Worm (Caenorhabditis elegans) whole organism, L2 larva: Measurements from ENCODE around the gene rsf-1.

Experiments used
- R02D3.7 ChIP-seq: fragments of 150-350 bp; optimal IDR thresholded peaks from 2 replicates; lab custom pipeline; 2014; ENCODE audit warnings: missing biosample characterization, missing genetic modification characterization
- ama-1 ChIP-seq: fragments of 150-350 bp; optimal IDR thresholded peaks from 2 replicates; lab custom pipeline; 2018; ENCODE audit warnings: inconsistent platforms
- blmp-1 ChIP-seq: sonication (generic microtip); optimal IDR thresholded peaks from 2 replicates; lab custom pipeline; 2017; ENCODE audit warnings: missing genetic modification characterization, mild to moderate bottlenecking, missing compliant biosample characterization, antibody characterized with exemption, moderate library complexity; ENCODE audit not compliant: insufficient read depth
- dmd-4 ChIP-seq: sonication (generic microtip); optimal IDR thresholded peaks from 2 replicates; lab custom pipeline; 2017; ENCODE audit warnings: missing biosample characterization, missing genetic modification characterization
- lin-11 ChIP-seq: fragments of 150-350 bp; sonication (generic microtip); optimal IDR thresholded peaks from 2 replicates; lab custom pipeline; 2014; ENCODE audit warnings: missing biosample characterization, missing genetic modification characterization, inconsistent platforms, mixed read lengths
- mdl-1 ChIP-seq, 2 experiments: fragments of 150-350 bp in 1 of 2; sonication (generic microtip) in 1 of 2; optimal IDR thresholded peaks; 2 replicates each; lab custom pipeline; 2017; ENCODE audit warnings: missing biosample characterization in 2 of 2, missing genetic modification characterization in 2 of 2
- nhr-11 ChIP-seq: fragments of 150-350 bp; optimal IDR thresholded peaks from 2 replicates; lab custom pipeline; 2014; ENCODE audit warnings: missing biosample characterization, missing genetic modification characterization
- nhr-77 ChIP-seq: fragments of 150-350 bp; optimal IDR thresholded peaks from 2 replicates; lab custom pipeline; 2014; ENCODE audit warnings: missing biosample characterization, missing genetic modification characterization
- snpc-4 ChIP-seq: fragments of 150-350 bp; optimal IDR thresholded peaks from 2 replicates; lab custom pipeline; 2014; ENCODE audit warnings: missing biosample characterization, missing genetic modification characterization
- ztf-4 ChIP-seq: fragments of 150-350 bp; optimal IDR thresholded peaks from 2 replicates; lab custom pipeline; 2014; ENCODE audit warnings: missing biosample characterization, missing genetic modification characterization

DNA sequence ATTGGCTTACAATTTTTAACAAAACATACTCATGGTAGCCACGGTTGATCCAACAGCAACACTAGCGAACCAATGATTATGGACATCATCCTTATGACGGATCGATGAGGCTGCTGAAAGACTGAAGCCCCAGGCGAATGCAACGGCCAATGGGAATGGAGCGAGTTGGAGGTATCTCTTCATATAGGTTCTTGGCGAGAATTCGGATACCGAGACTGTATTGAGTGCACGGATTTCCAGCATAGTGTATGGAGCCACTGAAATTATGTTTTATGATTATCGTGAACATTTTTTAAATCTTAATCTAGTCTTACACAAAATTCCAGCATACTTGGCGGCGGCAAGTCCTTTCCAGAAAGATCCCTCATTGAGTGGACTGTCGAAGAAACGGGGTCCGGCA is 38.4 kb downstream of the rsf-1 start:
- TF ChIP-seq nhr-11 (tag; lab: Kevin White, UChicago) (no peak), ama-1 (lab: Kevin White, UChicago) (no peak), R02D3.7 (tag; lab: Kevin White, UChicago) (no peak), ztf-4 (tag; lab: Kevin White, UChicago) (no peak), mdl-1 (tag; optimal IDR thresholded peaks at IDR 0.05; lab: Kevin White, UChicago) (no peak), blmp-1 (no peak), nhr-77 (tag; lab: Kevin White, UChicago) (no peak), snpc-4 (tag; lab: Kevin White, UChicago) (no peak), dmd-4 (tag; lab: Kevin White, UChicago) (no peak), lin-11 (no peak)
